Fruit fly (Drosophila melanogaster) whole organism, embryonic: Measurements from ENCODE around the gene srp.

ENCODE experiments used
- B-H1 ChIP-seq: fragments of 200-800 bp; sonication (Bioruptor generic); IDR thresholded peaks from 3 replicates; pipeline ENCODE4 v1.3.6; 2022; ENCODE audit warnings: missing biosample characterization, missing genetic modification characterization
- CG10274 ChIP-seq: fragments of 200-800 bp; sonication (Bioruptor generic); optimal IDR thresholded peaks from 3 replicates; lab custom pipeline; 2017; ENCODE audit warnings: missing biosample characterization, mild to moderate bottlenecking, missing genetic modification characterization
- CG10321 ChIP-seq: fragments of 200-800 bp; sonication (Bioruptor generic); IDR thresholded peaks from 2 replicates; pipeline ENCODE4 v1.3.6; 2022; ENCODE audit warnings: missing biosample characterization, missing genetic modification characterization
- CG10431 ChIP-seq: fragments of 200-800 bp; sonication (Bioruptor generic); optimal IDR thresholded peaks from 3 replicates; lab custom pipeline; 2018; ENCODE audit warnings: missing biosample characterization, mild to moderate bottlenecking, missing genetic modification characterization
- CG11456 ChIP-seq: fragments of 200-800 bp; sonication (Bioruptor generic); IDR thresholded peaks from 3 replicates; pipeline ENCODE4 v1.3.6; 2022; ENCODE audit warnings: missing biosample characterization, missing genetic modification characterization
- CG12299 ChIP-seq: fragments of 200-800 bp; sonication (Bioruptor generic); optimal IDR thresholded peaks from 2 replicates; lab custom pipeline; 2018; ENCODE audit warnings: missing biosample characterization, mild to moderate bottlenecking, missing genetic modification characterization
- CG12942 ChIP-seq: fragments of 200-800 bp; sonication (Bioruptor generic); optimal IDR thresholded peaks from 3 replicates; lab custom pipeline; 2016; ENCODE audit warnings: missing biosample characterization, missing genetic modification characterization
- CG15479 ChIP-seq: fragments of 200-800 bp; sonication (Bioruptor generic); optimal IDR thresholded peaks from 3 replicates; lab custom pipeline; 2019; ENCODE audit warnings: missing biosample characterization, mild to moderate bottlenecking, missing genetic modification characterization, moderate library complexity
- CG1602 ChIP-seq: fragments of 200-800 bp; sonication (Bioruptor generic); optimal IDR thresholded peaks from 3 replicates; lab custom pipeline; 2016; ENCODE audit warnings: missing biosample characterization, missing genetic modification characterization
- CG16779 ChIP-seq: fragments of 200-800 bp; sonication (Bioruptor generic); IDR thresholded peaks from 2 replicates; pipeline ENCODE4 v1.3.6; 2022; ENCODE audit warnings: missing biosample characterization, missing genetic modification characterization
- CG17829 ChIP-seq: fragments of 200-800 bp; optimal IDR thresholded peaks from 2 replicates; lab custom pipeline; 2019; ENCODE audit warnings: missing biosample characterization, mild to moderate bottlenecking, missing genetic modification characterization, moderate library complexity
- CG33557 ChIP-seq: fragments of 200-800 bp; sonication (Bioruptor generic); optimal IDR thresholded peaks from 2 replicates; lab custom pipeline; 2019; ENCODE audit warnings: missing biosample characterization, mild to moderate bottlenecking, missing genetic modification characterization, moderate library complexity
- CG34376 ChIP-seq: fragments of 200-800 bp; sonication (Bioruptor generic); optimal IDR thresholded peaks from 2 replicates; lab custom pipeline; 2018; ENCODE audit warnings: missing biosample characterization, mild to moderate bottlenecking, missing genetic modification characterization
- CG4404 ChIP-seq: fragments of 200-800 bp; sonication (Bioruptor generic); IDR thresholded peaks from 2 replicates; pipeline ENCODE4 v1.3.6; 2022; ENCODE audit warnings: missing biosample characterization, missing genetic modification characterization
- CG6654 ChIP-seq: fragments of 200-800 bp; sonication (Bioruptor generic); optimal IDR thresholded peaks from 2 replicates; lab custom pipeline; 2017; ENCODE audit warnings: missing biosample characterization, mild to moderate bottlenecking, missing genetic modification characterization
- CG7745 ChIP-seq: fragments of 200-800 bp; sonication (Bioruptor generic); optimal IDR thresholded peaks from 2 replicates; lab custom pipeline; 2018; ENCODE audit warnings: missing biosample characterization, mild to moderate bottlenecking, missing genetic modification characterization, moderate library complexity
- CG7839 ChIP-seq: fragments of 200-800 bp; sonication (Bioruptor generic); optimal IDR thresholded peaks from 3 replicates; lab custom pipeline; 2018; ENCODE audit warnings: missing biosample characterization, mild to moderate bottlenecking, missing genetic modification characterization, moderate library complexity
- CG7928 ChIP-seq: fragments of 200-800 bp; sonication (Bioruptor generic); optimal IDR thresholded peaks from 2 replicates; lab custom pipeline; 2017; ENCODE audit warnings: missing biosample characterization, mild to moderate bottlenecking, missing genetic modification characterization
- CoRest ChIP-seq: fragments of 200-800 bp; sonication (Bioruptor generic); optimal IDR thresholded peaks from 3 replicates; lab custom pipeline; 2018; ENCODE audit warnings: missing biosample characterization, mild to moderate bottlenecking, missing genetic modification characterization, moderate library complexity
- D19B ChIP-seq: fragments of 200-800 bp; sonication (Bioruptor generic); optimal IDR thresholded peaks from 2 replicates; lab custom pipeline; 2017; ENCODE audit warnings: missing biosample characterization, mild to moderate bottlenecking, missing genetic modification characterization
- Deaf1 ChIP-seq: fragments of 200-800 bp; optimal IDR thresholded peaks from 3 replicates; lab custom pipeline; 2019; ENCODE audit warnings: missing biosample characterization, mild to moderate bottlenecking, missing genetic modification characterization, moderate library complexity
- Dip2 ChIP-seq: fragments of 200-800 bp; sonication (Bioruptor generic); IDR thresholded peaks from 2 replicates; pipeline ENCODE4 v1.3.6; 2022; ENCODE audit warnings: missing biosample characterization, missing genetic modification characterization
- E2f1 ChIP-seq: fragments of 200-800 bp; sonication (Bioruptor generic); IDR thresholded peaks from 2 replicates; pipeline ENCODE4 v1.3.6; 2022; ENCODE audit warnings: missing biosample characterization, missing genetic modification characterization
- Gug ChIP-seq: fragments of 200-800 bp; sonication (Bioruptor generic); IDR thresholded peaks from 4 replicates; pipeline ENCODE4 v1.3.6; 2022; ENCODE audit warnings: missing biosample characterization, missing genetic modification characterization
- HLH3B ChIP-seq: fragments of 200-800 bp; sonication (Bioruptor generic); IDR thresholded peaks from 2 replicates; pipeline ENCODE4 v1.3.6; 2022; ENCODE audit warnings: missing biosample characterization, missing genetic modification characterization
- HLH54F ChIP-seq: fragments of 200-800 bp; sonication (Bioruptor generic); optimal IDR thresholded peaks from 3 replicates; lab custom pipeline; 2016; ENCODE audit warnings: missing biosample characterization, missing genetic modification characterization
- Hr3 ChIP-seq: fragments of 200-800 bp; sonication (Bioruptor generic); optimal IDR thresholded peaks from 3 replicates; lab custom pipeline; 2016; ENCODE audit warnings: missing biosample characterization, missing genetic modification characterization
- Nf-YB ChIP-seq: fragments of 200-800 bp; sonication (Bioruptor generic); optimal IDR thresholded peaks from 3 replicates; lab custom pipeline; 2019; ENCODE audit warnings: missing biosample characterization, mild to moderate bottlenecking, missing genetic modification characterization, moderate library complexity
- Rx ChIP-seq: fragments of 200-800 bp; sonication (Bioruptor generic); IDR thresholded peaks from 2 replicates; pipeline ENCODE4 v1.3.6; 2022; ENCODE audit warnings: missing biosample characterization, missing genetic modification characterization
- Sox100B ChIP-seq: fragments of 200-800 bp; sonication (Bioruptor generic); optimal IDR thresholded peaks from 3 replicates; lab custom pipeline; 2018; ENCODE audit warnings: missing biosample characterization, mild to moderate bottlenecking, missing genetic modification characterization
- chif ChIP-seq, 2 experiments: fragments of 200-800 bp; sonication (Bioruptor generic); optimal IDR thresholded peaks; 3 replicates each; lab custom pipeline; 2016; ENCODE audit warnings: missing biosample characterization in 2 of 2, missing genetic modification characterization in 2 of 2
- crol ChIP-seq: fragments of 200-800 bp; sonication (Bioruptor generic); IDR thresholded peaks from 2 replicates; pipeline ENCODE4 v1.3.6; 2022; ENCODE audit warnings: missing biosample characterization, missing genetic modification characterization
- eve ChIP-seq, 2 experiments: fragments of >200 bp; optimal IDR thresholded peaks; 2 replicates each; lab custom pipeline; 2017; ENCODE audit warnings: missing biosample characterization in 2 of 2, missing genetic modification characterization in 2 of 2
- fd3F ChIP-seq: fragments of 200-800 bp; sonication (Bioruptor generic); optimal IDR thresholded peaks from 2 replicates; lab custom pipeline; 2018; ENCODE audit warnings: missing biosample characterization, mild to moderate bottlenecking, missing genetic modification characterization, moderate library complexity
- her ChIP-seq: fragments of 200-800 bp; sonication (Bioruptor generic); optimal IDR thresholded peaks from 2 replicates; lab custom pipeline; 2016; ENCODE audit warnings: missing biosample characterization, missing genetic modification characterization
- hkb ChIP-seq, 2 experiments: fragments of 200-800 bp in 1 of 2; fragments of >200 bp in 1 of 2; sonication (Bioruptor generic) in 1 of 2; IDR thresholded peaks in 1 of 2; optimal IDR thresholded peaks in 1 of 2; 2 replicates each; pipeline versions ENCODE4 v1.3.6 to Lab custom; 2017 to 2022; ENCODE audit warnings: missing biosample characterization in 1 of 2, missing genetic modification characterization in 1 of 2
- hth ChIP-seq: fragments of >200 bp; optimal IDR thresholded peaks from 2 replicates; lab custom pipeline; 2017; ENCODE audit warnings: inconsistent platforms
- pan ChIP-seq, 4 experiments: fragments of >200 bp in 3 of 4; fragments of 200-800 bp in 1 of 4; sonication (Bioruptor generic) in 1 of 4; optimal IDR thresholded peaks in 3 of 4; IDR thresholded peaks in 1 of 4; 2 replicates each; pipeline versions ENCODE4 v1.3.6 to Lab custom; 2017 to 2022; ENCODE audit warnings: missing biosample characterization in 2 of 4, missing genetic modification characterization in 2 of 4, mixed read lengths in 1 of 4
- prd ChIP-seq, 3 experiments: fragments of >200 bp in 2 of 3; fragments of 200-800 bp in 1 of 3; sonication (Bioruptor generic) in 1 of 3; optimal IDR thresholded peaks in 2 of 3; IDR thresholded peaks in 1 of 3; 2 replicates in 2 of 3; 3 replicates in 1 of 3; pipeline versions ENCODE4 v1.3.6 to Lab custom; 2017 to 2022; ENCODE audit warnings: missing biosample characterization in 1 of 3, missing genetic modification characterization in 1 of 3
- row ChIP-seq: fragments of 200-800 bp; sonication (Bioruptor generic); IDR thresholded peaks from 3 replicates; pipeline ENCODE4 v1.3.6; 2022; ENCODE audit warnings: missing biosample characterization, missing genetic modification characterization
- run ChIP-seq: fragments of 200-800 bp; sonication (Bioruptor generic); optimal IDR thresholded peaks from 3 replicates; lab custom pipeline; 2018; ENCODE audit warnings: missing biosample characterization, mild to moderate bottlenecking, missing genetic modification characterization
- sug ChIP-seq: fragments of 200-800 bp; optimal IDR thresholded peaks from 2 replicates; lab custom pipeline; 2019; ENCODE audit warnings: missing biosample characterization, mild to moderate bottlenecking, missing genetic modification characterization, moderate library complexity
- tll ChIP-seq, 2 experiments: fragments of 200-800 bp in 1 of 2; fragments of >200 bp in 1 of 2; sonication (Bioruptor generic) in 1 of 2; optimal IDR thresholded peaks; 2 replicates each; lab custom pipeline; 2017 to 2019; ENCODE audit warnings: missing biosample characterization in 2 of 2, missing genetic modification characterization in 2 of 2, mild to moderate bottlenecking in 1 of 2, moderate library complexity in 1 of 2
- yki ChIP-seq: fragments of >200 bp; optimal IDR thresholded peaks from 3 replicates; lab custom pipeline; 2018
- z ChIP-seq: fragments of 200-800 bp; sonication (Bioruptor generic); IDR thresholded peaks from 3 replicates; pipeline ENCODE4 v1.3.6; 2022; ENCODE audit warnings: missing biosample characterization, missing genetic modification characterization
- zen2 ChIP-seq: fragments of 200-800 bp; sonication (Bioruptor generic); IDR thresholded peaks from 3 replicates; pipeline ENCODE4 v1.3.6; 2022; ENCODE audit warnings: missing biosample characterization, missing genetic modification characterization; ENCODE audit not compliant: partially characterized antibody

The srp gene

DNA sequence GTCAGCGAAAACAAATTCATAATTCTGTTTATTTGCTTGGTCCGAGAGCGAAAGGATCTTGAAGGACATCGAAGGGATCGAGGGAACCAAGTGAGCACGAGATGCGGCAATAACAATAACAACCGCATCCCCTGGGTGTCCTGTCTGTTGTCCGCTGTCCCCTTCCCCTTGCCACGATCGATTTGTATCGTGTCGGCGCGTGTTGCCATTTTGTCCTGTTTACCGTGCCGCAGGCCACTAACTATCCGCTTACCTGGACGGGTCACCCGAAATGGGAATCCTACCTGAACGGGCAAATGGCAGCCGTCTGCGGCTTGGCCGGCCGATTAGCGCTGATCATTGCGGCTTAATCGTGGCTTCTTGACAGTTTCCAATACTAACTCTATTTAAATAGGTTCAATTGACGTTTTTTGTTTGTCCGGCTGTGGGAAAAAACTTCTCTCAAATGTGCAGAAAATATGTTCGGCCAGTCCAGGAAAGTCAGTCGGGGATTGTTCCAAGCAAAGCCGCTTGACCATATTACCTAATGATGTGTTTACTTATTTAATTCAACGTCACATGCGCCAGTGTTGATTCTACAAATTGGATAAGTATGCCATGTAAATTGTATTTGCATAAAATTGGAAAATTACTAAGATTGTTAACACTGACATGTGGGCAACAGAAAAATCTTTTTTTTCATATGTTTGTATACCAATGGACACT lies 3.4 kb downstream of the srp start (continued):
- TF ChIP-seq CoRest (tag; lab: Kevin White, UChicago): no peak
- no peak for TF ChIP-seq CG10431
- no peak for TF ChIP-seq Dip2 (GFP tag; lab: Robert Waterston, UW)
- TF ChIP-seq crol: no peak
- no peak for TF ChIP-seq E2f1 (GFP tag; lab: Robert Waterston, UW)
- TF ChIP-seq CG33557: no peak
- TF ChIP-seq her (GFP tag; lab: Kevin White, UChicago): no peak
- no peak for TF ChIP-seq CG16779 (GFP tag; lab: Robert Waterston, UW)
- TF ChIP-seq z: no peak
- no peak for TF ChIP-seq pan (optimal IDR thresholded peaks at IDR 0.05; lab: Kevin White, UChicago)
- TF ChIP-seq pan (GFP tag; optimal IDR thresholded peaks at IDR 0.05 in 1 of 2, IDR thresholded peaks at IDR 0.05 in 1 of 2): no peak
- no peak for TF ChIP-seq CG6654 (GFP tag; lab: Kevin White, UChicago)
- no peak for TF ChIP-seq Hr3 (GFP tag; lab: Kevin White, UChicago)
- no peak for TF ChIP-seq HLH3B (GFP tag; lab: Robert Waterston, UW)
- no peak for TF ChIP-seq HLH54F (GFP tag; lab: Kevin White, UChicago)
- no peak for TF ChIP-seq CG11456 (GFP tag; lab: Robert Waterston, UW)
- peak in 1 of 2 experiments; percentile 98 for TF ChIP-seq tll (GFP tag; optimal IDR thresholded peaks at IDR 0.05; lab: Kevin White, UChicago)
- TF ChIP-seq Rx: no peak
- peak; percentile 66 for TF ChIP-seq CG15479
- TF ChIP-seq CG7745: no peak

DNA sequence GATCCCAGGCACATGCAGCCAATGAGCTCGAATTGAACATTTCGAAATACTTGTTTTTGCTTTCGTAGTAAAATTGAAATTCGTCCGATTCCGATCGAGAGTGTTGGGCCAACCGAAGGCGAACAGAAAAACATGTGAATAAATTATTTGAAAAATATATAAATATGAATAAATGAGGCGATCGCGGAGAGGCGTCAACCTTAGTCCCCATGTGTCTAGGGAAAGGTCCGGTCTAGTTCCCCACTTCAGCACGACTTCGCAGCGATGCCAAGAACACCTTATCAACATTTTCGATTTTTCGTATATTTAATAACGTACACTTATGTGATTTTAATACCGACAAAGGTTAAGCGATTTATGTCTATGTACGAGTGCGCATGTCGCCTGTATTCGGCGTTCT lies 5.6 kb downstream of the srp start:
- no peak for TF ChIP-seq zen2 (GFP tag; lab: Robert Waterston, UW)
- TF ChIP-seq D19B (GFP tag; lab: Kevin White, UChicago): peak; percentile 4
- peak; percentile 80 for TF ChIP-seq CG34376 (GFP tag; lab: Kevin White, UChicago)
- TF ChIP-seq sug: peak; percentile 58
- TF ChIP-seq CG7928: no peak
- no peak for TF ChIP-seq eve (GFP tag; optimal IDR thresholded peaks at IDR 0.05; lab: Kevin White, UChicago)
- TF ChIP-seq CG1602 (GFP tag; lab: Kevin White, UChicago): no peak

DNA sequence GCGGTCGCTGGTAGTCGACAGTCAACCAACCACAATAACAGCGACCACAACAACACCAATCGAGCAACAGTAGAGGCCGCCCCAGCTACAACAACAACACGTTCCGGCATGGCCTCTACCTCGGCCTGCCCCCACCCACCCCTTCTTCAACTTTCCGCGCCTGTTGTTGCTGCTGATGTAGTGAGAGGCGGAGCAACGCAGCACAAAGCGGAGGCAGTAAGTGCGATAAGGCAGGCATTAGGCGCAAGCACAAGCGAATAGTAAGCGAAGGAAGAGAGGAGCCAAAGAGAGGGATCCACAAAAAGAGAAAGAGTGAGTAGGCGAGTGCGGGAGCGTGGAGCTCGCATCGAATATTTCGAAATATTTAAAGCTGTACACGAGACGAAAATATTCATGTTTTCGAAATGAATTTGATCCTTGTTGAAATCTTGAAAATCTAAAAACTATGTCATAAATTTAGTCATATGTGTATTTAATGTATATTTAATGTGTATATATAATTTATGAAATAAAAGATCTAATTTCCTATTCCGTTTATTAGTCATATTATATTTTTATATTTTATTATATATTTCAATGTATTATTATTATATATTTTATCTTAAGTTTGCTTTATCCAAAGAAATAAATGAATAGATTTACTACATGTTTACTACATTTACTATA lies 7.3 kb downstream of the srp start:
- TF ChIP-seq B-H1 (GFP tag; lab: Robert Waterston, UW) (no peak), CG12299 (no peak), CG1602 (GFP tag; lab: Kevin White, UChicago) (no peak), Gug (no peak), CG4404 (no peak), hkb (optimal IDR thresholded peaks at IDR 0.05; lab: Kevin White, UChicago) (no peak), hkb (GFP tag; IDR thresholded peaks at IDR 0.05; lab: Robert Waterston, UW) (peak; percentile 43; the same call in 1 of the 2 replicates), CG10274 (GFP tag; lab: Kevin White, UChicago) (no peak), yki (lab: Kevin White, UChicago) (no peak), hth (lab: Kevin White, UChicago) (no peak), tll (GFP tag; optimal IDR thresholded peaks at IDR 0.05; lab: Kevin White, UChicago) (no peak), chif (GFP tag; optimal IDR thresholded peaks at IDR 0.05; lab: Kevin White, UChicago) (no peak), CG7839 (tag; lab: Kevin White, UChicago) (peak; percentile 32), CG17829 (peak; percentile 32), run (peak; percentile 32), Nf-YB (GFP tag; lab: Kevin White, UChicago) (peak; percentile 99), Sox100B (GFP tag; lab: Kevin White, UChicago) (no peak), CG16779 (GFP tag; lab: Robert Waterston, UW) (no peak), CG10321 (GFP tag; lab: Robert Waterston, UW) (peak; percentile 85), fd3F (GFP tag; lab: Kevin White, UChicago) (no peak), Deaf1 (peak; percentile 55), CG12942 (GFP tag; lab: Kevin White, UChicago) (no peak), prd (optimal IDR thresholded peaks at IDR 0.05; lab: Kevin White, UChicago) (no peak), prd (GFP tag; IDR thresholded peaks at IDR 0.05; lab: Robert Waterston, UW) (no peak), CG15479 (peak; percentile 49), row (GFP tag; lab: Robert Waterston, UW) (peak; percentile 19; the same call in 1 of the 3 replicates)
